Worm (Caenorhabditis elegans) whole organism, L4/young adult: ENCODE data around the gene srw-72.

ENCODE experiments used
- W03F9.2 ChIP-seq: fragments of 150-350 bp; optimal IDR thresholded peaks from 2 replicates; lab custom pipeline; 2014; ENCODE audit warnings: missing biosample characterization, missing genetic modification characterization
- dao-5 ChIP-seq: sonication (generic microtip); optimal IDR thresholded peaks from 2 replicates; lab custom pipeline; 2016; ENCODE audit warnings: missing genotype, missing genetic modification characterization, moderate library complexity, missing compliant biosample characterization

- TF ChIP-seq W03F9.2 (tag; lab: Kevin White, UChicago) (no peak), dao-5 (tag; lab: Kevin White, UChicago) (no peak)
Measured at ce11 chrV:17513831-17514230, 47.0 kb downstream of the srw-72 start.
